Worm (Caenorhabditis elegans): ENCODE results near the gene fipr-16.

The fipr-16 gene

DNA sequence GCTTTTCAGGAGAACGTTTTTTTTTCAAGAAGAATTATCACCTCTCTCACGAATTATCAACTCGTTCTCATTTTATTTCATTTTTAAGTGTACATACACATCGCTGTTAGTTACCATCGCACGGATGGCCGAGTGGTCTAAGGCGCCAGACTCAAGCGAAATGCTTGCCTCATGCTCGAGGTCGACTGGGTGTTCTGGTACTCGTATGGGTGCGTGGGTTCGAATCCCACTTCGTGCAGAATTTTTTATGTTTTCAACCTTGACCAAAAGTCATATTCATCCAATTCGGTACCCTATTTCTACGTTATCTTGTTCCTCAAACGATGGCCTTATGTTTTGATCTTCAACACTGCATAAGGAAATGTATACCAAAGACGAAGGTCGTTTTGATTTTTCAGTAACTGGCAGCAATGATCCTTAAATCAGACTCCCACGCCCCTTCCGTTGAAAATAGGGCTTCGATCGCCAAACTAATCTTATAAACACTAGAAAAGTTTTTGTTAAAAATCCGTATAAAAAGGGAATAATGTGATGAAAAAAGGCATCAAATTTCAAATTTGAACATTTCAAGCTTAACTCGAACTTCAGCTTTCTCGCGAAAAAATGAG is 48.5 kb upstream of the fipr-16 start, which contains the start of gene fip-1 (continued):
- TF ChIP-seq Y53F4B.3 (GFP tag; IDR thresholded peaks at IDR 0.05) (no peak), nhr-27 (tag; optimal IDR thresholded peaks at IDR 0.05) (peak; percentile 52), ama-1 (optimal IDR thresholded peaks at IDR 0.05) (no peak), ama-1 (GFP tag; optimal IDR thresholded peaks at IDR 0.05) (peak in 1 of 2 experiments; percentile 87), F49E8.2 (tag; optimal IDR thresholded peaks at IDR 0.05; ENCODE audit: insufficient read depth) (peak; percentile 62), cebp-1 (GFP tag; IDR thresholded peaks at IDR 0.05) (no peak), cebp-1 (tag; optimal IDR thresholded peaks at IDR 0.05) (no peak), zim-3 (tag; optimal IDR thresholded peaks at IDR 0.05) (peak; percentile 50), dox-1 (GFP tag; IDR thresholded peaks at IDR 0.05) (no peak; the same call in 1 of the 2 replicates), rec-8 (tag; optimal IDR thresholded peaks at IDR 0.05) (peak; percentile 47 to 79), ztf-18 (tag; optimal IDR thresholded peaks at IDR 0.05) (peak; percentile 68), attf-6 (GFP tag; IDR thresholded peaks at IDR 0.05) (peak; percentile 64; the same call in 1 of the 2 replicates), xnd-1 (tag; optimal IDR thresholded peaks at IDR 0.05) (no peak), madf-6 (GFP tag; IDR thresholded peaks at IDR 0.05) (peak; percentile 68; the same call in 1 of the 2 replicates), ceh-27 (GFP tag; optimal IDR thresholded peaks at IDR 0.05) (peak; percentile 39), chd-7 (tag; optimal IDR thresholded peaks at IDR 0.05) (no peak), rpc-1 (optimal IDR thresholded peaks at IDR 0.05) (peak; percentile 90), rpc-1 (tag; optimal IDR thresholded peaks at IDR 0.05) (peak; percentile 93), ztf-6 (GFP tag; IDR thresholded peaks at IDR 0.05) (0 out of 2 replicates have a peak, but pooled peaks have one; percentile 11), B0261.1 (tag; optimal IDR thresholded peaks at IDR 0.05) (peak; percentile 72), gei-17 (GFP tag; optimal IDR thresholded peaks at IDR 0.05) (no peak), ekl-4 (GFP tag; IDR thresholded peaks at IDR 0.05) (peak; percentile 74), nhr-80 (tag; optimal IDR thresholded peaks at IDR 0.05) (peak; percentile 19), him-1 (tag; optimal IDR thresholded peaks at IDR 0.05) (peak; percentile 77), Y56A3A.18 (GFP tag; IDR thresholded peaks at IDR 0.05) (peak; percentile 71; the same call in 1 of the 2 replicates), tbp1 (GFP tag; optimal IDR thresholded peaks at IDR 0.05) (peak; percentile 96), unc-62 (GFP tag; optimal IDR thresholded peaks at IDR 0.05) (no peak), F57A8.1 (GFP tag; optimal IDR thresholded peaks at IDR 0.05) (no peak), F52B5.7 (tag; optimal IDR thresholded peaks at IDR 0.05) (no peak), ceh-79 (tag; optimal IDR thresholded peaks at IDR 0.05) (no peak), tbx-9 (tag; optimal IDR thresholded peaks at IDR 0.05; ENCODE audit: borderline replicate concordance) (no peak), mcd-1 (GFP tag; IDR thresholded peaks at IDR 0.05) (no peak; the same call in 1 of the 2 replicates), lsl-1 (GFP tag; optimal IDR thresholded peaks at IDR 0.05) (peak; percentile 50), die-1 (tag; optimal IDR thresholded peaks at IDR 0.05) (peak; percentile 83), ceh-58 (GFP tag; IDR thresholded peaks at IDR 0.05) (no peak), D2030.7 (GFP tag; IDR thresholded peaks at IDR 0.05) (peak; percentile 76), repo-1 (tag; optimal IDR thresholded peaks at IDR 0.05) (peak; percentile 61), dpl-1 (GFP tag; optimal IDR thresholded peaks at IDR 0.05) (no peak), aptf-3 (GFP tag; IDR thresholded peaks at IDR 0.05) (0 out of 2 replicates have a peak, but pooled peaks have one; percentile 70), snpc-3.4 (tag; optimal IDR thresholded peaks at IDR 0.05) (peak; percentile 58), lin-26 (GFP tag; IDR thresholded peaks at IDR 0.05) (peak; percentile 92), lsy-27 (tag; optimal IDR thresholded peaks at IDR 0.05; ENCODE audit: borderline replicate concordance, insufficient read depth) (no peak), ets-4 (GFP tag; optimal IDR thresholded peaks at IDR 0.05) (no peak), bed-2 (GFP tag; IDR thresholded peaks at IDR 0.05) (no peak), ztf-25 (GFP tag; IDR thresholded peaks at IDR 0.05) (0 out of 2 replicates have a peak, but pooled peaks have one; percentile 62), lin-54 (GFP tag; optimal IDR thresholded peaks at IDR 0.05) (peak; percentile 60), lag-1 (GFP tag; IDR thresholded peaks at IDR 0.05) (no peak)
